Worm (Caenorhabditis elegans) whole organism, young adult: ENCODE measurements around the gene ced-2.

Experiments
- F23B12.7 ChIP-seq: sonication (generic microtip); optimal IDR thresholded peaks from 2 replicates; lab custom pipeline; 2017; ENCODE audit warnings: missing genetic modification characterization, mild to moderate bottlenecking, missing compliant biosample characterization, antibody characterized with exemption, moderate library complexity; ENCODE audit not compliant: insufficient read depth
- ama-1 ChIP-seq, 3 experiments: fragments of 150-350 bp in 1 of 3; sonication (generic microtip) in 2 of 3; optimal IDR thresholded peaks; 2 replicates each; lab custom pipeline; 2014 to 2018; ENCODE audit warnings: missing biosample characterization in 2 of 3, missing genetic modification characterization in 2 of 3, missing genetic modification reagents in 2 of 3
- atf-7 ChIP-seq: sonication (generic microtip); optimal IDR thresholded peaks from 2 replicates; lab custom pipeline; 2017; ENCODE audit warnings: mild to moderate bottlenecking, missing genetic modification characterization, missing compliant biosample characterization
- hmg-20 ChIP-seq: fragments of 200-800 bp; sonication (Bioruptor generic); IDR thresholded peaks from 2 replicates; pipeline ENCODE4 v1.3.6; 2022; ENCODE audit warnings: missing genetic modification reagents, missing genetic modification characterization, missing compliant biosample characterization
- let-607 ChIP-seq, 2 experiments: fragments of 200-800 bp in 1 of 2; sonication (Bioruptor generic) in 1 of 2; sonication (generic microtip) in 1 of 2; optimal IDR thresholded peaks; 2 replicates each; lab custom pipeline; 2016 to 2018; ENCODE audit warnings: mild to moderate bottlenecking in 2 of 2, missing compliant biosample characterization in 2 of 2, missing genetic modification characterization in 2 of 2, moderate library complexity in 2 of 2, missing genotype in 1 of 2
- nhr-80 ChIP-seq: sonication (generic microtip); optimal IDR thresholded peaks from 2 replicates; lab custom pipeline; 2016; ENCODE audit warnings: missing genetic modification characterization, missing compliant biosample characterization
- repo-1 ChIP-seq: sonication (generic microtip); optimal IDR thresholded peaks from 2 replicates; lab custom pipeline; 2017; ENCODE audit warnings: mild to moderate bottlenecking, missing genetic modification characterization, missing compliant biosample characterization
- unc-130 ChIP-seq: sonication (generic microtip); optimal IDR thresholded peaks from 2 replicates; lab custom pipeline; 2016; ENCODE audit warnings: missing genetic modification reagents, missing genetic modification characterization, missing compliant biosample characterization
- ztf-25 ChIP-seq: fragments of 200-800 bp; sonication (Bioruptor generic); IDR thresholded peaks from 2 replicates; pipeline ENCODE4 v1.3.6; 2022; ENCODE audit warnings: missing genetic modification reagents, missing genetic modification characterization, missing compliant biosample characterization

DNA sequence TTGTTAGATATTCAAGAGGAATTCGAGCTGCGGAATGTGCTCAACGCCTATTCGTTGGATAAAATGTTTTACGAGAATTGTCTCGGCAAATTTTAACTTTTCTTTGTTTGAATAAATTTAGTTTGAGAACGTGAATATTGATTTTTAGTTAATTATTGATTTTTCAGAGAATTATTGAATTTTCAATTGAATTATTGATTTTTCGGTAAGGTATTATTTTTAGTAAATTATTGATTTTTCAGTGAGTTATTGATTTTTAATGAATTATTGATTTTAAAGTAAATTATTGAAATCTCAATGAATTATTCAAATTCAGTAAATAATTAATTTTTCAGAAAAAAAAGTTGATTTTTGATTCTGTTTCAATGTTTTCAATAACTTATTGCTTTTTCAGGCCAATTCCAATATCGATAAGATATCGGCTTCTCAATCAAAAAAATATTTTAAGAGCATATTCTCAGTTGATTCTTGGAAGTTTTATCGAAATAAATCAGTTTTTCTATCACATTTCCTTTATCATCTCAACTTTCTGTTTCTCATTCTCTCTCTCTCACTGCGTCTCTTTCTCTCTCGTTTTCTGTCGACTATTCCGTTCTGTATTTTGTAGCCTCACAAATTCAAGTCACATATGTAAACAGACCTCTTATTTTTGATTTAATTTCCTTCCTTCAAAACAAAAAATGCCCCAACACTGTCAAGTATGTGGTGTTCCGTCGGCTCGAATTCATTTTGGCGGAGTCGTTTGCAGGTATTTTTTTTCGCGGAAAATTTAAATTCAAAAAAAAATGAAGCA, 22.6 kb downstream of the ced-2 start, which contains the start of gene nhr-92:
- no peak for TF ChIP-seq unc-130 (GFP tag; lab: Kevin White, UChicago)
- TF ChIP-seq ztf-25 = no peak
- TF ChIP-seq atf-7 = no peak
- TF ChIP-seq let-607 (tag; optimal IDR thresholded peaks at IDR 0.05; lab: Kevin White, UChicago) = no peak
- no peak for TF ChIP-seq ama-1 (optimal IDR thresholded peaks at IDR 0.05; lab: Kevin White, UChicago)
- TF ChIP-seq ama-1 (GFP tag; optimal IDR thresholded peaks at IDR 0.05; lab: Kevin White, UChicago) = no peak
- no peak for TF ChIP-seq repo-1 (tag; lab: Kevin White, UChicago)
- peak; percentile 13 for TF ChIP-seq nhr-80
- no peak for TF ChIP-seq hmg-20 (GFP tag; lab: Robert Waterston, UW)
- no peak for TF ChIP-seq F23B12.7
